Worm (Caenorhabditis elegans): Measurements from ENCODE around the gene srx-7.

The srx-7 gene

DNA sequence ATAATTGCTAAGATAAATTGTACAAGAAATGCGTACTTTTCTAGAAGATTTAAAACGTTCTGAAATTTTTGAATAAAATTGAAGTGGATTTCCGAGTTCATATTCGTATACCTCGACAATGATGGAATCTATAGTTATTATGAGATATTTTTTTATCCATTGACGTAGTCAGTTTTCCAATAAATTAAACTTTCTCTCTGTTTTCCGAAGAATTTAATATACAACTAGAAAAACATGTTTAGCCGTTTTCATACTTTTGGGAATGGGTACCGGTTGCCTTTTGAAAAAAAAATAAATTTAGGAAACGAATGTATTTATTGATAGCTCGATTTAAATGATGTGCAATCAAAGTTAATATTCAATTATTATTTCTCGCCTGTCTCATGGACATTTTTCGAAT, 48.8 kb downstream of the srx-7 start, which contains the start of gene srw-109:
Gene srw-109 (minus strand): TSS at position 101 of the 400 bp plus-strand sequence.
- TF ChIP-seq rpc-1 (optimal IDR thresholded peaks at IDR 0.05) (no peak), rpc-1 (tag; optimal IDR thresholded peaks at IDR 0.05) (no peak), Y67H2A.10 (GFP tag; conservative IDR thresholded peaks at IDR 0.05) (no peak), Y56A3A.18 (GFP tag; IDR thresholded peaks at IDR 0.05) (no peak), attf-6 (GFP tag; IDR thresholded peaks at IDR 0.05) (no peak), C06A6.2 (GFP tag; conservative IDR thresholded peaks at IDR 0.05) (no peak), lsy-27 (tag; optimal IDR thresholded peaks at IDR 0.05; ENCODE audit: borderline replicate concordance, insufficient read depth) (no peak), hrde-1 (tag; optimal IDR thresholded peaks at IDR 0.05; ENCODE audit: borderline replicate concordance) (no peak), F37B4.10 (GFP tag; IDR thresholded peaks at IDR 0.05) (no peak), bed-1 (GFP tag; IDR thresholded peaks at IDR 0.05) (no peak), snpc-4 (GFP tag; optimal IDR thresholded peaks at IDR 0.05) (no peak), snpc-4 (tag; optimal IDR thresholded peaks at IDR 0.05) (no peak), aptf-3 (GFP tag; IDR thresholded peaks at IDR 0.05) (no peak), aptf-2 (GFP tag; conservative IDR thresholded peaks at IDR 0.05) (no peak), ccch-3 (GFP tag; optimal IDR thresholded peaks at IDR 0.05) (no peak), attf-5 (GFP tag; optimal IDR thresholded peaks at IDR 0.05) (no peak), nfyb-1 (GFP tag; IDR thresholded peaks at IDR 0.05) (no peak), hmg-1.2 (GFP tag; IDR thresholded peaks at IDR 0.05) (no peak), nhr-179 (tag; optimal IDR thresholded peaks at IDR 0.05) (no peak), ceh-79 (tag; optimal IDR thresholded peaks at IDR 0.05) (no peak)

DNA sequence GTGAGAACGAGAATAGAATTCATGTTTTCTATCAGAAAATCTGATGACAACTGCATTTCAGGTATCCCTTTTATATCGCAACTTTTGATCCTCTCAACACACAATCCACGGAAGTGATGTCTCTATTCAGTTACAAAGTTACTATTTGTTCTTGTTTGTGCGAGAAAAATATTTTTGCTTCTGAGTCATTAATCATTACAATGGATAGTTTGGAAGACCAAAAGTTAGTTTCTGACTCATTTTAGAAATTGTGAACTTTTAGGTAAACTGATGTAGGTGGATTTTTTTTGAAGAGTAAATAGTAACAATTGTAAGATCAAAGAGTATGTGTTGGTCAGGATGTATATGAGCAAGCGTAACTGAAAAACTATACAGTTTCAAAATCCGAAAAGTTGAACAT, 49.7 kb downstream of the srx-7 start, which contains the start of gene srlf-36:
Gene srlf-36 (minus strand): TSS at position 101 of the 400 bp plus-strand sequence.
- TF ChIP-seq atf-7 (tag; optimal IDR thresholded peaks at IDR 0.05), result no peak

DNA sequence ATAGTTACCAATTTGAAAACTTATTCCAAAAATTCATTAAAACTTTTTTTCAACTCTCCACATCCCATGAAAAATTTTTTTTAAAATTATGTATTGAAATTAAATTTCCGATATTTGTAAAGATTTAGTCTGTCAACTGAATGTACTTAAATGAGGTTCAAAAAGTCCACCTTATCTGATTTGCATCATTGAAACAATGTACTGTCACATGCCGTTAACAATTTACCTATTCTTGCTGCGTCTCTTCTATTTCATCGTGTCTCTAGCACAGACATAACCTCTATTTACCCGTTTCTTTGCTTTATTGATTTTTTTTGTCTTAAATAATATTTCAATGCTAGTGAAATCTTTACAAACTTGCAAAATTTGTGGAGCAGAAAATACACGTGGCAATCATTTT, 50.2 kb downstream of the srx-7 start, which contains the start of gene nhr-90:
Gene nhr-90 (plus strand): TSS at position 296 of the 400 bp plus-strand sequence.
- no peak for TF ChIP-seq ceh-58 (GFP tag; IDR thresholded peaks at IDR 0.05)
- TF ChIP-seq Y95B8A.8 (GFP tag; IDR thresholded peaks at IDR 0.05), result no peak
- TF ChIP-seq athp-1 (tag; optimal IDR thresholded peaks at IDR 0.05), result no peak
- TF ChIP-seq lin-54 (GFP tag; optimal IDR thresholded peaks at IDR 0.05), result no peak
- TF ChIP-seq unc-130 (GFP tag; optimal IDR thresholded peaks at IDR 0.05), result no peak
- TF ChIP-seq lin-35 (GFP tag; optimal IDR thresholded peaks at IDR 0.05), result no peak
- TF ChIP-seq unc-62 (GFP tag; optimal IDR thresholded peaks at IDR 0.05), result no peak
- no peak for TF ChIP-seq nhr-80 (tag; optimal IDR thresholded peaks at IDR 0.05)
- no peak for TF ChIP-seq efl-1 (GFP tag; optimal IDR thresholded peaks at IDR 0.05)
- TF ChIP-seq nhr-179 (tag; optimal IDR thresholded peaks at IDR 0.05), result no peak
- no peak for TF ChIP-seq T07F8.4 (tag; optimal IDR thresholded peaks at IDR 0.05)
- no peak for TF ChIP-seq attf-5 (GFP tag; optimal IDR thresholded peaks at IDR 0.05)
- no peak for TF ChIP-seq madf-6 (GFP tag; IDR thresholded peaks at IDR 0.05)
- no peak for TF ChIP-seq akir-1 (GFP tag; optimal IDR thresholded peaks at IDR 0.05)
